Fruit fly (Drosophila melanogaster): ENCODE data around the gene mor.

The mor gene

dm6 chr3R:16005943-16006342, 33.2 kb upstream of the mor start (continued):
- no peak for TF ChIP-seq Stat92E (GFP tag; optimal IDR thresholded peaks at IDR 0.05)
- TF ChIP-seq Drgx (GFP tag; IDR thresholded peaks at IDR 0.05) = no peak
- TF ChIP-seq CG8388 (GFP tag; optimal IDR thresholded peaks at IDR 0.05) = peak; percentile 1
- no peak for TF ChIP-seq bbx (GFP tag; IDR thresholded peaks at IDR 0.05; ENCODE audit: partially characterized antibody)
- TF ChIP-seq Scr (GFP tag; IDR thresholded peaks at IDR 0.05; ENCODE audit: partially characterized antibody) = no peak
- no peak for TF ChIP-seq Poxn (GFP tag; IDR thresholded peaks at IDR 0.05)
- no peak for TF ChIP-seq shn (GFP tag; optimal IDR thresholded peaks at IDR 0.05)
- TF ChIP-seq gsb-n (tag; optimal IDR thresholded peaks at IDR 0.05) = peak; percentile 48
- TF ChIP-seq gfzf (GFP tag; optimal IDR thresholded peaks at IDR 0.05) = no peak
- peak; percentile 41 for TF ChIP-seq CG6254 (GFP tag; optimal IDR thresholded peaks at IDR 0.05)
- TF ChIP-seq CG30431 (GFP tag; optimal IDR thresholded peaks at IDR 0.05) = no peak
- TF ChIP-seq pnt (GFP tag; optimal IDR thresholded peaks at IDR 0.05) = no peak
- no peak for TF ChIP-seq klu (GFP tag; IDR thresholded peaks at IDR 0.05)
- no peak for TF ChIP-seq CG2120 (GFP tag; optimal IDR thresholded peaks at IDR 0.05)
- no peak for TF ChIP-seq Nf-YA (GFP tag; IDR thresholded peaks at IDR 0.05)
- no peak for TF ChIP-seq CG5953 (GFP tag; IDR thresholded peaks at IDR 0.05)
- TF ChIP-seq CG3407 (GFP tag; optimal IDR thresholded peaks at IDR 0.05) = peak; percentile 49
- peak; percentile 81 for TF ChIP-seq Asciz (GFP tag; optimal IDR thresholded peaks at IDR 0.05)
- no peak for TF ChIP-seq toy (GFP tag; IDR thresholded peaks at IDR 0.05)
- TF ChIP-seq dpn (GFP tag; optimal IDR thresholded peaks at IDR 0.05) = no peak
- TF ChIP-seq CHES-1-like (GFP tag; optimal IDR thresholded peaks at IDR 0.05) = no peak
- no peak for TF ChIP-seq wor (GFP tag; IDR thresholded peaks at IDR 0.05)
- no peak for TF ChIP-seq Oli (tag; optimal IDR thresholded peaks at IDR 0.05)
- TF ChIP-seq B-H2 (GFP tag; optimal IDR thresholded peaks at IDR 0.05) = peak; percentile 3
- TF ChIP-seq peb (GFP tag; IDR thresholded peaks at IDR 0.05) = no peak
- no peak for TF ChIP-seq chinmo (GFP tag; IDR thresholded peaks at IDR 0.05; ENCODE audit: partially characterized antibody)
- no peak for TF ChIP-seq exex (tag; optimal IDR thresholded peaks at IDR 0.05)
- TF ChIP-seq fd64A (GFP tag; optimal IDR thresholded peaks at IDR 0.05) = peak; percentile 73
- no peak for TF ChIP-seq CG14860 (GFP tag; IDR thresholded peaks at IDR 0.05; ENCODE audit: partially characterized antibody)
- TF ChIP-seq dmrt99B (tag; optimal IDR thresholded peaks at IDR 0.05) = peak; percentile 43
- TF ChIP-seq CG1233 (GFP tag; optimal IDR thresholded peaks at IDR 0.05) = peak; percentile 65
- no peak for TF ChIP-seq HLHmδ (GFP tag; optimal IDR thresholded peaks at IDR 0.05)
- no peak for TF ChIP-seq CG5245 (GFP tag; optimal IDR thresholded peaks at IDR 0.05)
- TF ChIP-seq CG7928 (GFP tag; optimal IDR thresholded peaks at IDR 0.05) = no peak
- TF ChIP-seq CG14965 (GFP tag; optimal IDR thresholded peaks at IDR 0.05; ENCODE audit: borderline replicate concordance) = no peak
- no peak for TF ChIP-seq hb (GFP tag; IDR thresholded peaks at IDR 0.05; ENCODE audit: partially characterized antibody)
- no peak for TF ChIP-seq CG2889 (GFP tag; IDR thresholded peaks at IDR 0.05)
- peak; percentile 32 for TF ChIP-seq CG18262 (tag; optimal IDR thresholded peaks at IDR 0.05)
- no peak for TF ChIP-seq disco-r (GFP tag; optimal IDR thresholded peaks at IDR 0.05)
- TF ChIP-seq luna (GFP tag; optimal IDR thresholded peaks at IDR 0.05) = no peak
- peak; percentile 56 for TF ChIP-seq HHEX (GFP tag; optimal IDR thresholded peaks at IDR 0.05)
- TF ChIP-seq inv (GFP tag; IDR thresholded peaks at IDR 0.05; ENCODE audit: partially characterized antibody) = no peak
- no peak for TF ChIP-seq D19B (GFP tag; optimal IDR thresholded peaks at IDR 0.05)
- TF ChIP-seq nerfin-2 (GFP tag; IDR thresholded peaks at IDR 0.05; ENCODE audit: partially characterized antibody) = no peak
- TF ChIP-seq CG34376 (GFP tag; optimal IDR thresholded peaks at IDR 0.05) = no peak
- peak; percentile 44 for TF ChIP-seq CG2202 (tag; optimal IDR thresholded peaks at IDR 0.05)
- TF ChIP-seq CG17802 (tag; optimal IDR thresholded peaks at IDR 0.05) = no peak
- TF ChIP-seq CG9215 (GFP tag; IDR thresholded peaks at IDR 0.05) = no peak
- TF ChIP-seq CG12659 (GFP tag; optimal IDR thresholded peaks at IDR 0.05) = peak; percentile 26
- TF ChIP-seq wdn (GFP tag; IDR thresholded peaks at IDR 0.05) = no peak

All from whole organism, embryonic.